Fruit fly (Drosophila melanogaster): Measurements from ENCODE around the gene CG34299.
A peak's percentile ranks its signal among the peaks of the same experiment; 100 is the strongest.

The CG34299 gene

DNA sequence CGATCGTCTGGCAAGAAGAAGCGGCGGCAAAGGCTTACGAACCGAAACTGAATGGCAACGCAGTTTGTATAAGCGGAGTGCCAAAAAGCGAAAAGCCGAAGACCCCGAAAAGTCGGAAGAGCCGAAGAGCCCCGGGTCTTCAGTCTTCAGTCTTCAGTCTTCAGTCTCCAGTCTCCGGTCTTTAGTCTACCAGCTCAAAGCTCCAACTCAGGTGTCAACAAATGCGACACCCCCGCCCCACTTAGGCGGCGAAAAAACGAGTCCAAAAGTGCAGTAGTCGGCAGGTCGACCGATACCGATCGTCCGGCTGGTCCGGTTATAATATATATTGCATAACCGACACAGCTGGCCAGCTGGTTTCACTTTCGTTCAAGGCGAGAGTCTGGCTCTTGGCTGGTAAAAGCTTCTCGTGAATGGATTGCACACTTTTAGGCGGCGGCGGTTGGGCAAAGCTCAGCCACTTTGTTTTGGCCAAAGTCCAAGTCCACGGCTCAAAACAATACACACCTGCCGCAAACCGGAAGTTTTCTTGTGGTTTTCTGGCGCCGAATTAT is 6.0 kb upstream of the CG34299 start, which contains the start of gene CG9737 (continued):
- TF ChIP-seq CG34224 (GFP tag; IDR thresholded peaks at IDR 0.05; ENCODE audit: partially characterized antibody), result no peak
- TF ChIP-seq aop (GFP tag; IDR thresholded peaks at IDR 0.05), result no peak
- no peak for TF ChIP-seq CG14014 (GFP tag; IDR thresholded peaks at IDR 0.05)
- TF ChIP-seq chm (GFP tag; IDR thresholded peaks at IDR 0.05), result no peak
- no peak; the same call in 1 of the 2 replicates for TF ChIP-seq Bgb (GFP tag; IDR thresholded peaks at IDR 0.05; ENCODE audit: partially characterized antibody)
- no peak for TF ChIP-seq usp (GFP tag; optimal IDR thresholded peaks at IDR 0.05)
- no peak for TF ChIP-seq CG18262 (tag; optimal IDR thresholded peaks at IDR 0.05)
- no peak for TF ChIP-seq CG17568 (GFP tag; optimal IDR thresholded peaks at IDR 0.05)
- no peak for TF ChIP-seq NC2α (GFP tag; optimal IDR thresholded peaks at IDR 0.05)
- peak; percentile 2 for TF ChIP-seq Vsx1 (GFP tag; optimal IDR thresholded peaks at IDR 0.05)
- TF ChIP-seq Usf (GFP tag; optimal IDR thresholded peaks at IDR 0.05), result no peak
- TF ChIP-seq dmrt11E (tag; optimal IDR thresholded peaks at IDR 0.05), result no peak
- TF ChIP-seq PHDP (tag; optimal IDR thresholded peaks at IDR 0.05), result no peak
- no peak for TF ChIP-seq Gsc (GFP tag; IDR thresholded peaks at IDR 0.05)
- TF ChIP-seq nerfin-1 (tag; optimal IDR thresholded peaks at IDR 0.05), result no peak
- no peak for TF ChIP-seq da (GFP tag; optimal IDR thresholded peaks at IDR 0.05)
- no peak for TF ChIP-seq eve (GFP tag; optimal IDR thresholded peaks at IDR 0.05)
- no peak for TF ChIP-seq Mrtf (GFP tag; IDR thresholded peaks at IDR 0.05)
- no peak for TF ChIP-seq CG7745 (tag; optimal IDR thresholded peaks at IDR 0.05)
- no peak for TF ChIP-seq tio (GFP tag; optimal IDR thresholded peaks at IDR 0.05)
- TF ChIP-seq Ets65A (GFP tag), result no peak
- TF ChIP-seq HmgZ (tag; optimal IDR thresholded peaks at IDR 0.05), result peak; percentile 7
- no peak for TF ChIP-seq Taf1 (GFP tag; IDR thresholded peaks at IDR 0.05)
- TF ChIP-seq CG15269 (tag; optimal IDR thresholded peaks at IDR 0.05), result peak; percentile 68
- TF ChIP-seq CG12104 (GFP tag; optimal IDR thresholded peaks at IDR 0.05), result no peak
- no peak for TF ChIP-seq ssp (GFP tag; IDR thresholded peaks at IDR 0.05)
- no peak for TF ChIP-seq wdn (GFP tag; IDR thresholded peaks at IDR 0.05)
- peak; percentile 74 for TF ChIP-seq CG12769 (tag; optimal IDR thresholded peaks at IDR 0.05)
- TF ChIP-seq yki (optimal IDR thresholded peaks at IDR 0.05), result no peak
- TF ChIP-seq CG15011 (GFP tag; optimal IDR thresholded peaks at IDR 0.05), result no peak
- TF ChIP-seq ind (GFP tag; optimal IDR thresholded peaks at IDR 0.05), result no peak
- TF ChIP-seq jumu (GFP tag; optimal IDR thresholded peaks at IDR 0.05), result no peak
- TF ChIP-seq CG8388 (GFP tag; optimal IDR thresholded peaks at IDR 0.05), result no peak
- TF ChIP-seq dm (GFP tag; optimal IDR thresholded peaks at IDR 0.05), result no peak
- TF ChIP-seq CG33557 (GFP tag; optimal IDR thresholded peaks at IDR 0.05), result peak; percentile 46
- no peak for TF ChIP-seq pnt (GFP tag; optimal IDR thresholded peaks at IDR 0.05)
- TF ChIP-seq CG8924 (tag; optimal IDR thresholded peaks at IDR 0.05), result no peak
- peak; percentile 32; the same call in 1 of the 2 replicates for TF ChIP-seq amos (GFP tag; IDR thresholded peaks at IDR 0.05; ENCODE audit: partially characterized antibody)
- no peak for TF ChIP-seq CG9817 (tag; optimal IDR thresholded peaks at IDR 0.05)
- TF ChIP-seq cwo (GFP tag; optimal IDR thresholded peaks at IDR 0.05), result no peak
- TF ChIP-seq Drgx (GFP tag; IDR thresholded peaks at IDR 0.05), result peak; percentile 74
- TF ChIP-seq seq (GFP tag; IDR thresholded peaks at IDR 0.05), result no peak
- peak; percentile 1 for TF ChIP-seq gcm (GFP tag; optimal IDR thresholded peaks at IDR 0.05)
- no peak for TF ChIP-seq croc (GFP tag; conservative IDR thresholded peaks at IDR 0.05)
- no peak for TF ChIP-seq grau (tag; optimal IDR thresholded peaks at IDR 0.05)
- no peak for TF ChIP-seq CG10366 (GFP tag; IDR thresholded peaks at IDR 0.05)
- no peak for TF ChIP-seq H15 (GFP tag; IDR thresholded peaks at IDR 0.05)
- no peak for TF ChIP-seq CG18764 (GFP tag; optimal IDR thresholded peaks at IDR 0.05)
- no peak for TF ChIP-seq HLH3B (GFP tag; IDR thresholded peaks at IDR 0.05)
- no peak for TF ChIP-seq rib (GFP tag; IDR thresholded peaks at IDR 0.05)
- no peak for TF ChIP-seq Sox102F (GFP tag; optimal IDR thresholded peaks at IDR 0.05)
- no peak for TF ChIP-seq ATbp (GFP tag; optimal IDR thresholded peaks at IDR 0.05)

Data from whole organism, embryonic.